Worm (Caenorhabditis elegans) whole organism, young adult: ENCODE results near the gene ugtp-1.
A peak's percentile ranks its signal among the peaks of the same experiment; 100 is the strongest.

ENCODE experiments used
- B0035.1 ChIP-seq: sonication (generic microtip); optimal IDR thresholded peaks from 2 replicates; lab custom pipeline; 2016; ENCODE audit warnings: missing genetic modification characterization, mild to moderate bottlenecking, missing compliant biosample characterization, missing genotype, missing genetic modification reagents
- C06A6.2 ChIP-seq: fragments of 200-800 bp; sonication (Bioruptor generic); conservative IDR thresholded peaks from 2 replicates; pipeline ENCODE4 v1.3.6; 2022; ENCODE audit warnings: missing genetic modification characterization, missing compliant biosample characterization
- F23B12.7 ChIP-seq: sonication (generic microtip); optimal IDR thresholded peaks from 2 replicates; lab custom pipeline; 2017; ENCODE audit warnings: missing genetic modification characterization, mild to moderate bottlenecking, missing compliant biosample characterization, antibody characterized with exemption, moderate library complexity; ENCODE audit not compliant: insufficient read depth
- F33H1.4 ChIP-seq: fragments of 200-800 bp; sonication (Bioruptor generic); IDR thresholded peaks from 2 replicates; pipeline ENCODE4 v1.3.6; 2022; ENCODE audit warnings: missing genetic modification reagents, missing genetic modification characterization, missing compliant biosample characterization
- F57C9.4 ChIP-seq: sonication (generic microtip); optimal IDR thresholded peaks from 2 replicates; lab custom pipeline; 2017; ENCODE audit warnings: mild to moderate bottlenecking, missing genetic modification characterization, missing compliant biosample characterization
- Y53G8AR.9 ChIP-seq: fragments of 200-800 bp; sonication (Bioruptor generic); conservative IDR thresholded peaks from 2 replicates; pipeline ENCODE4 v1.3.6; 2022; ENCODE audit warnings: missing genetic modification reagents, missing genetic modification characterization, missing compliant biosample characterization
- Y56A3A.18 ChIP-seq: fragments of 200-800 bp; sonication (Bioruptor generic); IDR thresholded peaks from 2 replicates; pipeline ENCODE4 v1.3.6; 2022; ENCODE audit warnings: missing genetic modification reagents, missing genetic modification characterization, missing compliant biosample characterization
- attf-5 ChIP-seq: fragments of 200-800 bp; sonication (Bioruptor generic); optimal IDR thresholded peaks from 2 replicates; lab custom pipeline; 2018; ENCODE audit warnings: mild to moderate bottlenecking, missing genetic modification characterization, missing compliant biosample characterization
- cebp-1 ChIP-seq, 2 experiments: fragments of 200-800 bp in 1 of 2; sonication (Bioruptor generic) in 1 of 2; sonication (generic microtip) in 1 of 2; IDR thresholded peaks in 1 of 2; optimal IDR thresholded peaks in 1 of 2; 2 replicates each; pipeline versions ENCODE4 v1.3.6 to Lab custom; 2017 to 2022; ENCODE audit warnings: missing compliant biosample characterization in 2 of 2, missing genetic modification characterization in 2 of 2, mild to moderate bottlenecking in 1 of 2, missing genetic modification reagents in 1 of 2, moderate library complexity in 1 of 2
- chd-7 ChIP-seq: sonication (generic microtip); optimal IDR thresholded peaks from 2 replicates; lab custom pipeline; 2016; ENCODE audit warnings: mild to moderate bottlenecking, missing genetic modification characterization, moderate library complexity, missing compliant biosample characterization
- hmg-1.2 ChIP-seq: fragments of 200-800 bp; sonication (Bioruptor generic); IDR thresholded peaks from 2 replicates; pipeline ENCODE4 v1.3.6; 2022; ENCODE audit warnings: missing genetic modification reagents, missing genetic modification characterization, missing compliant biosample characterization
- hsf-1 ChIP-seq: fragments of 200-800 bp; sonication (Bioruptor generic); IDR thresholded peaks from 2 replicates; pipeline ENCODE4 v1.3.6; 2022; ENCODE audit warnings: missing genetic modification reagents, missing genetic modification characterization, missing compliant biosample characterization
- lin-40 ChIP-seq: sonication (generic microtip); optimal IDR thresholded peaks from 2 replicates; lab custom pipeline; 2016; ENCODE audit warnings: missing genetic modification characterization, mild to moderate bottlenecking, missing compliant biosample characterization, missing genotype, missing genetic modification reagents
- lir-1 ChIP-seq: fragments of 200-800 bp; sonication (Bioruptor generic); conservative IDR thresholded peaks from 2 replicates; pipeline ENCODE4 v1.3.6; 2022; ENCODE audit warnings: missing genetic modification reagents, missing genetic modification characterization, missing compliant biosample characterization
- lsy-27 ChIP-seq: sonication (generic microtip); optimal IDR thresholded peaks from 2 replicates; lab custom pipeline; 2017; ENCODE audit warnings: missing genetic modification characterization, mild to moderate bottlenecking, missing compliant biosample characterization, antibody characterized with exemption, missing genotype, borderline replicate concordance; ENCODE audit not compliant: insufficient read depth
- mel-28 ChIP-seq: sonication (generic microtip); optimal IDR thresholded peaks from 2 replicates; lab custom pipeline; 2016; ENCODE audit warnings: borderline replicate concordance, mild to moderate bottlenecking, missing genetic modification characterization, missing compliant biosample characterization
- mes-4 ChIP-seq: sonication (generic microtip); optimal IDR thresholded peaks from 2 replicates; lab custom pipeline; 2016; ENCODE audit warnings: missing genotype, missing genetic modification characterization, missing compliant biosample characterization
- nfyb-1 ChIP-seq: fragments of 200-800 bp; sonication (Bioruptor generic); IDR thresholded peaks from 2 replicates; pipeline ENCODE4 v1.3.6; 2022; ENCODE audit warnings: missing genetic modification reagents, missing genetic modification characterization, missing compliant biosample characterization
- nhr-179 ChIP-seq: sonication (generic microtip); optimal IDR thresholded peaks from 2 replicates; lab custom pipeline; 2016; ENCODE audit warnings: mild to moderate bottlenecking, missing genetic modification characterization, missing compliant biosample characterization
- nhr-80 ChIP-seq: sonication (generic microtip); optimal IDR thresholded peaks from 2 replicates; lab custom pipeline; 2016; ENCODE audit warnings: missing genetic modification characterization, missing compliant biosample characterization
- pha-4 ChIP-seq: fragments of 150-350 bp; sonication (generic microtip); optimal IDR thresholded peaks from 2 replicates; lab custom pipeline; 2014; ENCODE audit warnings: missing biosample characterization, missing genetic modification reagents, missing genetic modification characterization
- rcor-1 ChIP-seq: fragments of 200-800 bp; sonication (Bioruptor generic); IDR thresholded peaks from 2 replicates; pipeline ENCODE4 v1.3.6; 2022; ENCODE audit warnings: missing genetic modification reagents, missing genetic modification characterization, missing compliant biosample characterization
- rec-8 ChIP-seq, 2 experiments: sonication (generic microtip); optimal IDR thresholded peaks; 2 replicates each; lab custom pipeline; 2016; ENCODE audit warnings: mild to moderate bottlenecking in 2 of 2, missing genetic modification characterization in 2 of 2, missing genetic modification reagents in 2 of 2, missing genotype in 2 of 2, missing biosample characterization in 1 of 2, missing compliant biosample characterization in 1 of 2, moderate library complexity in 1 of 2
- snpc-1.3 ChIP-seq: sonication (generic microtip); optimal IDR thresholded peaks from 2 replicates; lab custom pipeline; 2017; ENCODE audit warnings: missing genetic modification characterization, mild to moderate bottlenecking, missing compliant biosample characterization, antibody characterized with exemption, moderate library complexity, missing genotype, missing genetic modification reagents; ENCODE audit not compliant: insufficient read depth
- somi-1 ChIP-seq: fragments of 200-800 bp; sonication (Bioruptor generic); optimal IDR thresholded peaks from 2 replicates; lab custom pipeline; 2018; ENCODE audit warnings: mild to moderate bottlenecking, missing genetic modification characterization, missing compliant biosample characterization
- tlf-1 ChIP-seq: fragments of 200-800 bp; sonication (Bioruptor generic); optimal IDR thresholded peaks from 2 replicates; lab custom pipeline; 2018; ENCODE audit warnings: mild to moderate bottlenecking, missing genetic modification characterization, missing compliant biosample characterization
- ztf-26 ChIP-seq: sonication (generic microtip); optimal IDR thresholded peaks from 2 replicates; lab custom pipeline; 2017; ENCODE audit warnings: missing genetic modification characterization, missing compliant biosample characterization

ugtp-1 gene

DNA sequence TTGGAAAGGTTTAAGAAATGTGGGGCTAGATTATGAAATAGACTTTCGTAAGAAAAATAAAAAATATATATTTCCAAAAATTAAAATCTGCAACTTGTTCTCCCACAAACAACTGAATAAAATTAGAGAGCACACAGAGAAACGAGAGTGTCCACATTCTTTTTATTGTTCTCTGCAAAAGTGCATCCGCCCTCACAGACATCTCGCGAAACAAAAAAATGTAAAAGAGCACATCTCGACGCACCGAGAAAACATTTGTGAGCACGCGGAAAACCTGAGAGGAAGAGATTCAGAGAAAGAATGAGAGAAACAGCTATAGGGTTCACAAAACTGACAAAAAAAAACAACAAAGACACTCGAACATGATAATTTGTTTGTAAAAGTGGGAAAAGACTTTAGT lies 31.6 kb upstream of the ugtp-1 start:
- TF ChIP-seq cebp-1 (GFP tag; IDR thresholded peaks at IDR 0.05; lab: Robert Waterston, UW) (no peak), cebp-1 (tag; optimal IDR thresholded peaks at IDR 0.05; lab: Kevin White, UChicago) (peak; percentile 68), lir-1 (GFP tag; lab: Robert Waterston, UW) (no peak)

DNA sequence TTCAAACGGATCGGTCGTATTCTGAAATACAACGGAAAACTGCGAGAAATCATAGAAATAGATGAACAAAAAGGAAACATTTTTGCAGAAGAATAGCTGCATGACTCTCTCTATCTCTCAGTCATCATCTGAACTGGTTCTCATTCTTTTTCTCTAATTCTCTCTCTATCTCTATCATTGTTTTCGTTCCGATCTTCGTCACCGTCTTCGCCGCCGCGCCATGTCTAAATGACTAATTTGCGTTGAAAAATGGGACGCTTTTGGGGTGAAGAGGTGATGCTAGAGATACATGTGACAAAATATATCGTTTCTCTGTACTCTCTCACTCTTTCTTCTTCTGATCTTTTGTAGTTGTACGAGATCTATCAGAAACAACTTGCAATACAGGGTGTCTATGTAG lies 30.0 kb upstream of the ugtp-1 start:
- TF ChIP-seq somi-1 (GFP tag; lab: Kevin White, UChicago) (peak; percentile 60), F33H1.4 (GFP tag; lab: Robert Waterston, UW) (no peak), lin-40 (tag; lab: Kevin White, UChicago) (peak; percentile 61), chd-7 (tag; lab: Kevin White, UChicago) (peak; percentile 16), Y56A3A.18 (no peak), cebp-1 (GFP tag; IDR thresholded peaks at IDR 0.05; lab: Robert Waterston, UW) (no peak), cebp-1 (tag; optimal IDR thresholded peaks at IDR 0.05; lab: Kevin White, UChicago) (peak; percentile 27), ztf-26 (tag; lab: Kevin White, UChicago) (peak; percentile 60), nhr-179 (tag; lab: Kevin White, UChicago) (no peak)
- TF ChIP-seq, all 124 proteins: peak for 5

DNA sequence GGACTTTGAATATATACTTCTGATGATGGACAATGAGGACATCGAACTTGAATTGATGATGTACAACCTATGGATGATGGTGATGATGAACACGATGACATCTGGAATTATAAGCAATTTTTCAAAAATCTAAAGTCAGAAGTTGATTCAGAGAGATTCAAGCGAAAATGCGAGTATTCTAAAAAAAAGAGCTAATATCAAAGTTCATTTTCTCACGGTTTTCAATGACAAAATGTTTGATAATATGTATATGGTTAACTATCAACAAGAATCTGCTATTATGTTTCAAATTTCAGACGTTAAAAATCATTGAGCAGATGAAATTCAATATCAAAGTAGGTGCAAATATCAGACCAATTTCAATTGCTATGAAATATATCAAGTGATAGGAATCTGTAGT lies 29.4 kb upstream of the ugtp-1 start, which contains the start of gene K02D10.4:
TSS of gene K02D10.4 (minus strand) at position 101 of the 400 bp plus-strand sequence.
- no peak for TF ChIP-seq pha-4 (tag; lab: Kevin White, UChicago)
- TF ChIP-seq attf-5 (GFP tag; lab: Kevin White, UChicago): no peak
- no peak for TF ChIP-seq mes-4 (tag; lab: Kevin White, UChicago)
- no peak for TF ChIP-seq F57C9.4 (tag; lab: Kevin White, UChicago)
- TF ChIP-seq B0035.1: no peak
- no peak for TF ChIP-seq mel-28 (tag; lab: Kevin White, UChicago)
- TF ChIP-seq tlf-1 (GFP tag; lab: Kevin White, UChicago): no peak
- no peak for TF ChIP-seq Y53G8AR.9 (GFP tag; lab: Robert Waterston, UW)
- TF ChIP-seq C06A6.2: no peak
- no peak for TF ChIP-seq hsf-1 (GFP tag; lab: Robert Waterston, UW)
- TF ChIP-seq rcor-1 (GFP tag; lab: Robert Waterston, UW): no peak
- no peak for TF ChIP-seq snpc-1.3
- TF ChIP-seq rec-8 (tag; optimal IDR thresholded peaks at IDR 0.05; lab: Kevin White, UChicago): no peak

DNA sequence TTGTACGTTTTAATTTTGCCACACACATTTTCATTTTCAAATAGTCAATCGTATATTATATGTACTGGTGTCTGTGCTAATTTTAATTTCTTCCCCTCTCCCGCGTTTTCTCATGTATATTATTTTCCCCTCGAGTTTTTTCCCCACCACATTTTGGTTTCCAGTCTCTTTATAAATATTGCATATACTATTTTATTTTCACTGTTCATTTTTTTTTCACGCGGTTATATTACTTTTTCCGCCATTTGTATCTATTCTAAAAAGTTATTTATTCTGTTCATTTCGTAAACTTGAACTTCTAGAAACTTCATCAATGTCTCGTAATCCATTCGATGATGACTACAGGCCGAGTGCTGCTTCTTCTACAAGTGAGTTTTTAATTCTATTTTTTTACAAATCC lies 25.4 kb upstream of the ugtp-1 start, which contains the start of gene snap-29:
TSS of gene snap-29 (plus strand) at position 301 of the 400 bp plus-strand sequence.
- TF ChIP-seq nfyb-1 (GFP tag; lab: Robert Waterston, UW) (0 out of 2 replicates have a peak, but pooled peaks have one; percentile 9), F57C9.4 (tag; lab: Kevin White, UChicago) (no peak)

DNA sequence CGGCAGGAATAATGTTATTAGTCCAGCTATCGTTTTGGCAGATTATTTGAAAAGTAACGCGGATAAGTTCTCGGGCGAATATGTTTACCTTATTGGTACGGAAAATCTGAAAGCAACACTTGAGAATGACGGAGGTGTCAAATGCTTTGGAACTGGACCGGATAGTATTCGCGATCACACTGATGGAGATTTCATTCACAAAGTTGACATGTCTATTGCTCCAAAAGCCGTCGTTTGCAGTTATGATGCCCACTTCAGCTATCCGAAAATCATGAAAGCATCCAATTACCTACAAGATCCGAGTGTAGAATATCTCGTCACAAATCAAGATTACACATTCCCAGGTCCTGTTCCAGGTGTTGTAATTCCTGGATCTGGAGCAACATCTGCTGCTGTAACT lies 22.9 kb upstream of the ugtp-1 start:
- TF ChIP-seq F23B12.7 (tag; lab: Kevin White, UChicago) (no peak), hsf-1 (GFP tag; lab: Robert Waterston, UW) (0 out of 2 replicates have a peak, but pooled peaks have one; percentile 22)

DNA sequence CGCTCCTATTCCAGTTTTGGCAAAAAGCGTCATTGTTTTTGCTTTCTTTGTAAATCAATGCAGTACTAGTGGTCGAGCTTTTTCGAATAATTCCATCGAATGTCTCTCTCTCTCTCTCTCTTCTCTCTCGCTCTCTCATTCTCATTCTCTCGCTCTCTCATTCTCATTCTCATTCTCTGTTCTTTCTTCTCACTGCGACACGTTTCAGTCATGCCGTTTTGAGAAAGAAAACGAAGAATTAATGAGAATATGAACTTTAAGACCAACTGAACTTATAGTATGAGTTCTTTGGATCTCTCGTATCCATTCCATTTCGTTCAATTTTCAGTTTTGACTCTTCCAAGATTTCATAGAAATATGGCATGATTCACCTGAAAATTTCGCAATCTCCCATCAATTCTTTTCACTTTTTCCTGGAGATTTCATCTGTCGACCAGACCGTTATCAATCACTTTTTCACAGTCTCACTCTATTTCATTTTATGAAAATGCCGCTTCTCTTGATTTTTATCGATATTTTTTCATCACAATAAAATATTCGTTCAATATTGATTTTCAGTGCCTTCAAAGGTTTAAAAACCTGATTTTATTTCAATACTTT lies 22.0 kb upstream of the ugtp-1 start:
- TF ChIP-seq nhr-80 (tag; lab: Kevin White, UChicago) (peak; percentile 57), lsy-27 (tag; lab: Kevin White, UChicago) (no peak), attf-5 (GFP tag; lab: Kevin White, UChicago) (peak; percentile 2), hmg-1.2 (GFP tag; lab: Robert Waterston, UW) (peak; percentile 36; the same call in 1 of the 2 replicates), cebp-1 (GFP tag; IDR thresholded peaks at IDR 0.05; lab: Robert Waterston, UW) (peak; percentile 89), cebp-1 (tag; optimal IDR thresholded peaks at IDR 0.05; lab: Kevin White, UChicago) (peak; percentile 97)
